Worm (Caenorhabditis elegans) whole organism, L1 larva: Measurements from ENCODE around the gene let-23.

Experiments
- C04F5.9 ChIP-seq: sonication (generic microtip); optimal IDR thresholded peaks from 2 replicates; lab custom pipeline; 2016; ENCODE audit warnings: missing genetic modification characterization, missing compliant biosample characterization
- F16B12.6 ChIP-seq: fragments of 150-350 bp; optimal IDR thresholded peaks from 2 replicates; lab custom pipeline; 2014; ENCODE audit warnings: missing biosample characterization, missing genetic modification characterization
- Y116A8C.19 ChIP-seq: sonication (generic microtip); optimal IDR thresholded peaks from 2 replicates; lab custom pipeline; 2016; ENCODE audit warnings: missing compliant biosample characterization, missing genetic modification characterization, borderline replicate concordance
- aha-1 ChIP-seq: fragments of 150-350 bp; optimal IDR thresholded peaks from 2 replicates; lab custom pipeline; 2014; ENCODE audit warnings: missing biosample characterization, missing genetic modification characterization
- alr-1 ChIP-seq: fragments of 200-800 bp; sonication (Bioruptor generic); optimal IDR thresholded peaks from 2 replicates; lab custom pipeline; 2018; ENCODE audit warnings: borderline replicate concordance, mild to moderate bottlenecking, missing genetic modification characterization, missing compliant biosample characterization
- aly-2 ChIP-seq: fragments of 150-350 bp; optimal IDR thresholded peaks from 2 replicates; lab custom pipeline; 2014; ENCODE audit warnings: missing biosample characterization, missing genetic modification characterization
- blmp-1 ChIP-seq: fragments of 150-350 bp; optimal IDR thresholded peaks from 2 replicates; lab custom pipeline; 2014; ENCODE audit warnings: missing biosample characterization, missing genetic modification characterization
- ceh-63 ChIP-seq: fragments of 200-800 bp; sonication (Bioruptor generic); optimal IDR thresholded peaks from 2 replicates; lab custom pipeline; 2018; ENCODE audit warnings: mild to moderate bottlenecking, missing genetic modification characterization, missing compliant biosample characterization
- ceh-82 ChIP-seq, 3 experiments: fragments of 150-350 bp in 1 of 3; sonication (generic microtip) in 2 of 3; optimal IDR thresholded peaks; 2 replicates each; lab custom pipeline; 2014 to 2017; ENCODE audit warnings: missing biosample characterization in 3 of 3, missing genetic modification characterization in 3 of 3
- ceh-90 ChIP-seq: sonication (generic microtip); optimal IDR thresholded peaks from 2 replicates; lab custom pipeline; 2016; ENCODE audit warnings: missing genetic modification characterization, missing compliant biosample characterization
- ces-1 ChIP-seq: fragments of 150-350 bp; optimal IDR thresholded peaks from 2 replicates; lab custom pipeline; 2014; ENCODE audit warnings: missing biosample characterization, missing genetic modification reagents, missing genetic modification characterization
- efl-1 ChIP-seq, 4 experiments: fragments of 150-350 bp; optimal IDR thresholded peaks in 3 of 4; peaks in 1 of 4; 1 replicate in 1 of 4; 2 replicates in 3 of 4; lab custom pipeline; 2014; ENCODE audit warnings: missing biosample characterization in 2 of 4, missing genetic modification characterization in 2 of 4, missing genetic modification reagents in 2 of 4
- efl-3 ChIP-seq: fragments of 200-800 bp; sonication (Bioruptor generic); optimal IDR thresholded peaks from 2 replicates; lab custom pipeline; 2018; ENCODE audit warnings: mild to moderate bottlenecking, missing genetic modification characterization, missing compliant biosample characterization
- elt-2 ChIP-seq: sonication (generic microtip); optimal IDR thresholded peaks from 2 replicates; lab custom pipeline; 2016; ENCODE audit warnings: missing genetic modification characterization, mild to moderate bottlenecking, inconsistent platforms, missing compliant biosample characterization, missing genetic modification reagents
- elt-3 ChIP-seq, 6 experiments: fragments of 150-350 bp in 1 of 6; sonication (generic microtip); optimal IDR thresholded peaks; 2 replicates each; lab custom pipeline; 2017 to 2018; ENCODE audit warnings: missing biosample characterization in 6 of 6, missing genetic modification characterization in 6 of 6, inconsistent platforms in 1 of 6
- fkh-10 ChIP-seq: sonication (generic microtip); optimal IDR thresholded peaks from 2 replicates; lab custom pipeline; 2017; ENCODE audit warnings: missing biosample characterization, missing genetic modification reagents, missing genetic modification characterization
- fkh-8 ChIP-seq: sonication (generic microtip); optimal IDR thresholded peaks from 2 replicates; lab custom pipeline; 2016; ENCODE audit warnings: mild to moderate bottlenecking, missing genetic modification characterization, missing compliant biosample characterization
- grh-1 ChIP-seq: fragments of 200-800 bp; sonication (Bioruptor generic); IDR thresholded peaks from 2 replicates; pipeline ENCODE4 v1.3.6; 2022; ENCODE audit warnings: missing genetic modification reagents, missing genetic modification characterization, missing compliant biosample characterization
- hlh-17 ChIP-seq: fragments of 200-800 bp; sonication (Bioruptor generic); optimal IDR thresholded peaks from 2 replicates; lab custom pipeline; 2018; ENCODE audit warnings: missing genetic modification characterization, mild to moderate bottlenecking, missing compliant biosample characterization, moderate library complexity, borderline replicate concordance
- hlh-4 ChIP-seq: sonication (generic microtip); optimal IDR thresholded peaks from 2 replicates; lab custom pipeline; 2016; ENCODE audit warnings: mild to moderate bottlenecking, missing genetic modification characterization, missing compliant biosample characterization
- irx-1 ChIP-seq: sonication (generic microtip); optimal IDR thresholded peaks from 2 replicates; lab custom pipeline; 2016; ENCODE audit warnings: missing genetic modification characterization, missing compliant biosample characterization
- isw-1 ChIP-seq: fragments of 200-800 bp; sonication (Bioruptor generic); IDR thresholded peaks from 2 replicates; pipeline ENCODE4 v1.3.6; 2022; ENCODE audit warnings: missing genetic modification characterization, missing compliant biosample characterization
- jun-1 ChIP-seq: fragments of 150-350 bp; optimal IDR thresholded peaks from 2 replicates; lab custom pipeline; 2014; ENCODE audit warnings: missing biosample characterization, missing genetic modification reagents, missing genetic modification characterization
- lin-13 ChIP-seq: fragments of 150-350 bp; optimal IDR thresholded peaks from 2 replicates; lab custom pipeline; 2014; ENCODE audit warnings: missing biosample characterization, missing genetic modification reagents, missing genetic modification characterization
- lin-14 ChIP-seq: fragments of 200-800 bp; sonication (Bioruptor generic); optimal IDR thresholded peaks from 2 replicates; lab custom pipeline; 2018; ENCODE audit warnings: mild to moderate bottlenecking, missing genetic modification characterization, moderate library complexity, missing compliant biosample characterization
- lin-35 ChIP-seq, 2 experiments: fragments of 150-350 bp; optimal IDR thresholded peaks; 2 replicates each; lab custom pipeline; 2014; ENCODE audit warnings: missing biosample characterization in 2 of 2, missing genetic modification characterization in 2 of 2, missing genetic modification reagents in 2 of 2
- lsy-2 ChIP-seq, 2 experiments: fragments of 150-350 bp; optimal IDR thresholded peaks; 2 replicates each; lab custom pipeline; 2014; ENCODE audit warnings: missing biosample characterization in 2 of 2, missing genetic modification characterization in 2 of 2
- mab-9 ChIP-seq: fragments of 200-800 bp; sonication (Bioruptor generic); IDR thresholded peaks from 2 replicates; pipeline ENCODE4 v1.3.6; 2022; ENCODE audit warnings: missing genetic modification reagents, missing genetic modification characterization, missing compliant biosample characterization
- mdl-1 ChIP-seq, 2 experiments: fragments of 150-350 bp; optimal IDR thresholded peaks; 2 replicates each; lab custom pipeline; 2014 to 2017; ENCODE audit warnings: missing biosample characterization in 2 of 2, missing genetic modification characterization in 2 of 2, inconsistent platforms in 1 of 2
- nhr-20 ChIP-seq: sonication (generic microtip); optimal IDR thresholded peaks from 2 replicates; lab custom pipeline; 2016; ENCODE audit warnings: mild to moderate bottlenecking, missing genetic modification characterization, missing compliant biosample characterization
- nhr-237 ChIP-seq: fragments of 150-350 bp; optimal IDR thresholded peaks from 2 replicates; lab custom pipeline; 2014; ENCODE audit warnings: missing biosample characterization, missing genetic modification characterization
- nhr-47 ChIP-seq: sonication (generic microtip); optimal IDR thresholded peaks from 2 replicates; lab custom pipeline; 2016; ENCODE audit warnings: mild to moderate bottlenecking, missing genetic modification characterization, moderate library complexity, missing compliant biosample characterization
- nhr-77 ChIP-seq: fragments of 150-350 bp; optimal IDR thresholded peaks from 2 replicates; lab custom pipeline; 2014; ENCODE audit warnings: missing biosample characterization, missing genetic modification characterization
- nhr-84 ChIP-seq: sonication (generic microtip); optimal IDR thresholded peaks from 2 replicates; lab custom pipeline; 2017; ENCODE audit warnings: missing biosample characterization, missing genetic modification characterization
- nhr-85 ChIP-seq: sonication (generic microtip); peaks from one replicate; lab custom pipeline; 2016; ENCODE audit warnings: missing genetic modification characterization, inconsistent platforms, missing compliant biosample characterization
- nhr-90 ChIP-seq: sonication (generic microtip); optimal IDR thresholded peaks from 2 replicates; lab custom pipeline; 2016; ENCODE audit warnings: mild to moderate bottlenecking, missing genetic modification characterization, missing compliant biosample characterization; ENCODE audit not compliant: poor library complexity
- pag-3 ChIP-seq: sonication (generic microtip); optimal IDR thresholded peaks from 2 replicates; lab custom pipeline; 2017; ENCODE audit warnings: missing genetic modification characterization, mild to moderate bottlenecking, missing compliant biosample characterization, antibody characterized with exemption, borderline replicate concordance; ENCODE audit not compliant: insufficient read depth
- pax-3 ChIP-seq: fragments of 200-800 bp; sonication (Bioruptor generic); optimal IDR thresholded peaks from 2 replicates; lab custom pipeline; 2018; ENCODE audit warnings: mild to moderate bottlenecking, missing genetic modification characterization, moderate library complexity, missing compliant biosample characterization
- snpc-4 ChIP-seq: fragments of 150-350 bp; optimal IDR thresholded peaks from 2 replicates; lab custom pipeline; 2014; ENCODE audit warnings: missing biosample characterization, missing genetic modification characterization
- sox-4 ChIP-seq: sonication (generic microtip); optimal IDR thresholded peaks from 2 replicates; lab custom pipeline; 2016; ENCODE audit warnings: missing genetic modification characterization, missing compliant biosample characterization
- sptf-1 ChIP-seq: fragments of 150-350 bp; optimal IDR thresholded peaks from 2 replicates; lab custom pipeline; 2014; ENCODE audit warnings: missing biosample characterization, missing genetic modification characterization
- swsn-7 ChIP-seq: sonication (generic microtip); optimal IDR thresholded peaks from 2 replicates; lab custom pipeline; 2016; ENCODE audit warnings: missing genetic modification characterization, missing compliant biosample characterization
- tbx-2 ChIP-seq: sonication (generic microtip); optimal IDR thresholded peaks from 2 replicates; lab custom pipeline; 2016; ENCODE audit warnings: missing genetic modification characterization, missing compliant biosample characterization
- unc-130 ChIP-seq: fragments of 150-350 bp; optimal IDR thresholded peaks from 2 replicates; lab custom pipeline; 2017; ENCODE audit warnings: missing biosample characterization, missing genetic modification characterization, inconsistent platforms
- unc-30 ChIP-seq: sonication (generic microtip); optimal IDR thresholded peaks from 2 replicates; lab custom pipeline; 2017; ENCODE audit warnings: missing biosample characterization, missing genetic modification characterization
- unc-86 ChIP-seq: sonication (generic microtip); optimal IDR thresholded peaks from 2 replicates; lab custom pipeline; 2016; ENCODE audit warnings: missing genetic modification characterization, missing compliant biosample characterization
- zag-1 ChIP-seq: fragments of 150-350 bp; optimal IDR thresholded peaks from 2 replicates; lab custom pipeline; 2014; ENCODE audit warnings: missing biosample characterization, missing genetic modification characterization
- zip-4 ChIP-seq: fragments of 200-800 bp; sonication (Bioruptor generic); optimal IDR thresholded peaks from 2 replicates; lab custom pipeline; 2018; ENCODE audit warnings: mild to moderate bottlenecking, missing genetic modification characterization, moderate library complexity, missing compliant biosample characterization

Gene let-23

DNA sequence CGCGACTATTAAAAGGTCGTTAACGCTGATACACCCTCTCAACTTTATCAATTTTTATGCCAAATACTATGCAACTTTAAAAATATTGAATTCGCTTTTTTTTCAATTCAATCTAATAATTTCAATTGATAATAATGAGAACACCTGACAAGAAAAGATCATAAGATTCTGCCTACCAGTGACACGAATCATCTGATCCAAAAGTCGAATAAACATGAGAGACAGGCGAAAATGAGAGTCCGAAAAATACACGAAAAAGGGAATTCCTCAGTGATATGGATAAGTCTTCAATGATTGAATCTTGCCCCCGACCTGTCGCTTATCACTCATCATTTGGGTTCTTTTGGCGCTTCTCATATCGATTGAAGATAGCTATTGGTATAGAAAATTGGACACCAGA lies 44.3 kb downstream of the let-23 start:
- no peak for TF ChIP-seq mab-9 (GFP tag; lab: Robert Waterston, UW)
- no peak for TF ChIP-seq mdl-1 (tag; optimal IDR thresholded peaks at IDR 0.05; lab: Kevin White, UChicago)
- TF ChIP-seq zag-1 (tag; lab: Kevin White, UChicago), result no peak
- no peak for TF ChIP-seq unc-86 (tag; lab: Kevin White, UChicago)
- TF ChIP-seq elt-3 (tag; optimal IDR thresholded peaks at IDR 0.05; lab: Kevin White, UChicago), result peak in 1 of 6 experiments; percentile 26
- no peak for TF ChIP-seq efl-3 (GFP tag; lab: Kevin White, UChicago)
- TF ChIP-seq jun-1, result no peak
- peak; percentile 87 for TF ChIP-seq blmp-1
- no peak for TF ChIP-seq F16B12.6
- no peak for TF ChIP-seq sptf-1 (tag; lab: Kevin White, UChicago)
- no peak for TF ChIP-seq lsy-2 (tag; optimal IDR thresholded peaks at IDR 0.05; lab: Kevin White, UChicago)
- no peak for TF ChIP-seq unc-30 (tag; lab: Kevin White, UChicago)
- no peak for TF ChIP-seq unc-130 (tag; lab: Kevin White, UChicago)
- TF ChIP-seq hlh-17, result no peak
- no peak for TF ChIP-seq lin-13 (GFP tag; lab: Kevin White, UChicago)
- TF ChIP-seq sox-4, result no peak
- no peak for TF ChIP-seq nhr-237 (tag; lab: Kevin White, UChicago)
- TF ChIP-seq aly-2 (tag; lab: Kevin White, UChicago), result no peak
- TF ChIP-seq nhr-20 (tag; lab: Kevin White, UChicago), result peak; percentile 13
- peak; percentile 46 for TF ChIP-seq nhr-85 (tag; lab: Kevin White, UChicago)
- TF ChIP-seq ceh-90 (tag; lab: Kevin White, UChicago), result no peak
- TF ChIP-seq elt-2 (tag; lab: Kevin White, UChicago), result no peak
- TF ChIP-seq pag-3 (tag; lab: Kevin White, UChicago), result no peak
- TF ChIP-seq lin-35 (GFP tag; optimal IDR thresholded peaks at IDR 0.05; lab: Kevin White, UChicago), result peak in 1 of 2 experiments; percentile 11
- no peak for TF ChIP-seq pax-3 (tag; lab: Kevin White, UChicago)
- no peak for TF ChIP-seq efl-1 (optimal IDR thresholded peaks at IDR 0.05; lab: Kevin White, UChicago)
- peak in 1 of 2 experiments; percentile 64 for TF ChIP-seq efl-1 (GFP tag; optimal IDR thresholded peaks at IDR 0.05 in 1 of 2; lab: Kevin White, UChicago)
- TF ChIP-seq C04F5.9, result no peak
- TF ChIP-seq Y116A8C.19 (tag; lab: Kevin White, UChicago), result no peak

DNA sequence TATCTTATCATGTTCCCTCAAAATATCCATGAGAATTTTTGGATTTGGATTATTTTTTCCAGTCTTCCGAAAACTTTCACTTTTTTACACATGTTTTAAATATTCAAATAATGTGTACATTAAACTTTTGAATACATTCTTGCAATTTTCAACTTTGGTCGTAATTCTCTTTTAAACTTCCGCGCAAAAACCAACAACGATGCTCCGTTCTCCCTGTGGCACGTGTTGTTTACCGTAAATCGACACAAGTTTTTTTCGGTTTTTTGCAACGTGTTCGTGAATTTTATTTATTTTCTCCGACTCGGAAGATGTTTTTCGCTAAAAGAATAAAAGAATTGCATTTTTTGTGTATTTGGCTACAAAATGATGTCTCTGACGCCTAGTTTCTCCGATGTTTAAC lies 45.5 kb downstream of the let-23 start:
- TF ChIP-seq unc-130 (tag; lab: Kevin White, UChicago) (peak; percentile 49), blmp-1 (peak; percentile 49), pag-3 (tag; lab: Kevin White, UChicago) (no peak), zip-4 (GFP tag; lab: Kevin White, UChicago) (no peak), ces-1 (GFP tag; lab: Kevin White, UChicago) (no peak), ceh-82 (tag; optimal IDR thresholded peaks at IDR 0.05; lab: Kevin White, UChicago) (peak; percentile 4 to 40 (median 36)), elt-3 (tag; optimal IDR thresholded peaks at IDR 0.05; lab: Kevin White, UChicago) (no peak), fkh-10 (GFP tag; lab: Kevin White, UChicago) (no peak), irx-1 (tag; lab: Kevin White, UChicago) (peak; percentile 2), unc-86 (tag; lab: Kevin White, UChicago) (peak; percentile 34), aly-2 (tag; lab: Kevin White, UChicago) (no peak), lin-14 (GFP tag; lab: Kevin White, UChicago) (peak; percentile 59), mdl-1 (tag; optimal IDR thresholded peaks at IDR 0.05; lab: Kevin White, UChicago) (peak in 1 of 2 experiments; percentile 47), tbx-2 (tag; lab: Kevin White, UChicago) (peak; percentile 60), nhr-90 (tag; lab: Kevin White, UChicago) (no peak), ceh-63 (GFP tag; lab: Kevin White, UChicago) (no peak), nhr-237 (tag; lab: Kevin White, UChicago) (peak; percentile 14), isw-1 (GFP tag; lab: Robert Waterston, UW) (peak; percentile 49; the same call in 1 of the 2 replicates), F16B12.6 (peak; percentile 16), fkh-8 (tag; lab: Kevin White, UChicago) (no peak), efl-3 (GFP tag; lab: Kevin White, UChicago) (no peak), nhr-84 (no peak), lsy-2 (tag; optimal IDR thresholded peaks at IDR 0.05; lab: Kevin White, UChicago) (peak; percentile 72 to 79), nhr-85 (tag; lab: Kevin White, UChicago) (peak; percentile 75), lin-13 (GFP tag; lab: Kevin White, UChicago) (no peak), nhr-47 (tag; lab: Kevin White, UChicago) (peak; percentile 65), alr-1 (tag; lab: Kevin White, UChicago) (no peak), snpc-4 (tag; lab: Kevin White, UChicago) (no peak), hlh-4 (tag; lab: Kevin White, UChicago) (no peak), swsn-7 (tag; lab: Kevin White, UChicago) (peak; percentile 54), nhr-77 (tag; lab: Kevin White, UChicago) (peak; percentile 15), aha-1 (tag; lab: Kevin White, UChicago) (no peak), sptf-1 (tag; lab: Kevin White, UChicago) (no peak), grh-1 (GFP tag; lab: Robert Waterston, UW) (0 out of 2 replicates have a peak, but pooled peaks have one; percentile 6), efl-1 (optimal IDR thresholded peaks at IDR 0.05; lab: Kevin White, UChicago) (peak; percentile 75 to 95), efl-1 (GFP tag; optimal IDR thresholded peaks at IDR 0.05 in 1 of 2; lab: Kevin White, UChicago) (peak; percentile 94 to 99)
